Worm (Caenorhabditis elegans) whole organism, L2 larva: ENCODE data around the gene nfu-1.

Source experiments
- C34F6.9 ChIP-seq: fragments of 150-350 bp; optimal IDR thresholded peaks from 2 replicates; lab custom pipeline; 2014; ENCODE audit warnings: missing biosample characterization, missing genetic modification characterization
- R02D3.7 ChIP-seq: fragments of 150-350 bp; optimal IDR thresholded peaks from 2 replicates; lab custom pipeline; 2014; ENCODE audit warnings: missing biosample characterization, missing genetic modification characterization
- ZK546.5 ChIP-seq: sonication (generic microtip); optimal IDR thresholded peaks from 2 replicates; lab custom pipeline; 2017; ENCODE audit warnings: missing biosample characterization, missing genetic modification characterization
- alr-1 ChIP-seq: fragments of 150-350 bp; optimal IDR thresholded peaks from 2 replicates; lab custom pipeline; 2014; ENCODE audit warnings: missing biosample characterization, missing genetic modification characterization
- aly-2 ChIP-seq: fragments of 150-350 bp; optimal IDR thresholded peaks from 2 replicates; lab custom pipeline; 2014; ENCODE audit warnings: missing biosample characterization, missing genetic modification characterization
- ama-1 ChIP-seq: fragments of 150-350 bp; optimal IDR thresholded peaks from 2 replicates; lab custom pipeline; 2018; ENCODE audit warnings: inconsistent platforms
- blmp-1 ChIP-seq: sonication (generic microtip); optimal IDR thresholded peaks from 2 replicates; lab custom pipeline; 2017; ENCODE audit warnings: missing genetic modification characterization, mild to moderate bottlenecking, missing compliant biosample characterization, antibody characterized with exemption, moderate library complexity; ENCODE audit not compliant: insufficient read depth
- ceh-16 ChIP-seq: fragments of 150-350 bp; optimal IDR thresholded peaks from 2 replicates; lab custom pipeline; 2014; ENCODE audit warnings: missing biosample characterization, missing genetic modification characterization
- ceh-82 ChIP-seq: fragments of 150-350 bp; optimal IDR thresholded peaks from 2 replicates; lab custom pipeline; 2014; ENCODE audit warnings: missing biosample characterization, missing genetic modification characterization
- crh-2 ChIP-seq: sonication (generic microtip); optimal IDR thresholded peaks from 2 replicates; lab custom pipeline; 2017; ENCODE audit warnings: missing biosample characterization, missing genetic modification characterization
- egl-27 ChIP-seq: sonication (generic microtip); optimal IDR thresholded peaks from 3 replicates; lab custom pipeline; 2017; ENCODE audit warnings: missing biosample characterization, missing genetic modification reagents, missing genetic modification characterization
- elt-1 ChIP-seq: fragments of 150-350 bp; optimal IDR thresholded peaks from 2 replicates; lab custom pipeline; 2014; ENCODE audit warnings: missing biosample characterization, missing genetic modification characterization
- elt-3 ChIP-seq: sonication (generic microtip); optimal IDR thresholded peaks from 2 replicates; lab custom pipeline; 2017; ENCODE audit warnings: missing biosample characterization, missing genetic modification characterization
- fos-1 ChIP-seq: fragments of 150-350 bp; optimal IDR thresholded peaks from 2 replicates; lab custom pipeline; 2014; ENCODE audit warnings: missing biosample characterization, missing genetic modification characterization
- lin-11 ChIP-seq: fragments of 150-350 bp; sonication (generic microtip); optimal IDR thresholded peaks from 2 replicates; lab custom pipeline; 2014; ENCODE audit warnings: missing biosample characterization, missing genetic modification characterization, inconsistent platforms, mixed read lengths
- lin-39 ChIP-seq: fragments of 150-350 bp; optimal IDR thresholded peaks from 2 replicates; lab custom pipeline; 2014; ENCODE audit warnings: missing biosample characterization, missing genetic modification reagents, missing genetic modification characterization
- lsy-2 ChIP-seq, 2 experiments: fragments of 150-350 bp in 1 of 2; sonication (generic microtip) in 1 of 2; optimal IDR thresholded peaks; 2 replicates each; lab custom pipeline; 2014 to 2017; ENCODE audit warnings: missing biosample characterization in 2 of 2, missing genetic modification characterization in 2 of 2
- mab-5 ChIP-seq: fragments of 150-350 bp; optimal IDR thresholded peaks from 2 replicates; lab custom pipeline; 2014; ENCODE audit warnings: missing biosample characterization, missing genetic modification characterization
- mdl-1 ChIP-seq, 2 experiments: fragments of 150-350 bp in 1 of 2; sonication (generic microtip) in 1 of 2; optimal IDR thresholded peaks; 2 replicates each; lab custom pipeline; 2017; ENCODE audit warnings: missing biosample characterization in 2 of 2, missing genetic modification characterization in 2 of 2
- nhr-129 ChIP-seq: fragments of 150-350 bp; optimal IDR thresholded peaks from 2 replicates; lab custom pipeline; 2014; ENCODE audit warnings: missing biosample characterization, missing genetic modification characterization
- nhr-21 ChIP-seq: fragments of 150-350 bp; optimal IDR thresholded peaks from 2 replicates; lab custom pipeline; 2014; ENCODE audit warnings: missing biosample characterization, missing genetic modification characterization
- nhr-237 ChIP-seq: fragments of 150-350 bp; optimal IDR thresholded peaks from 2 replicates; lab custom pipeline; 2014; ENCODE audit warnings: missing biosample characterization, missing genetic modification characterization
- nhr-25 ChIP-seq: fragments of 150-350 bp; sonication (generic microtip); optimal IDR thresholded peaks from 3 replicates; lab custom pipeline; 2014; ENCODE audit warnings: missing biosample characterization, missing genetic modification characterization
- nhr-6 ChIP-seq: fragments of 150-350 bp; optimal IDR thresholded peaks from 2 replicates; lab custom pipeline; 2014; ENCODE audit warnings: missing biosample characterization, missing genetic modification characterization
- nhr-77 ChIP-seq: fragments of 150-350 bp; optimal IDR thresholded peaks from 2 replicates; lab custom pipeline; 2014; ENCODE audit warnings: missing biosample characterization, missing genetic modification characterization
- peb-1 ChIP-seq: fragments of 150-350 bp; optimal IDR thresholded peaks from 2 replicates; lab custom pipeline; 2014; ENCODE audit warnings: missing biosample characterization, missing genetic modification characterization
- sem-4 ChIP-seq: fragments of 150-350 bp; optimal IDR thresholded peaks from 2 replicates; lab custom pipeline; 2014; ENCODE audit warnings: missing biosample characterization, missing genetic modification reagents, missing genetic modification characterization
- skn-1 ChIP-seq: sonication (generic microtip); optimal IDR thresholded peaks from 2 replicates; lab custom pipeline; 2017; ENCODE audit warnings: missing biosample characterization, missing genetic modification characterization
- sma-3 ChIP-seq: sonication (generic microtip); optimal IDR thresholded peaks from 2 replicates; lab custom pipeline; 2016; ENCODE audit warnings: missing genetic modification reagents, missing genetic modification characterization, missing compliant biosample characterization
- sma-9 ChIP-seq, 2 experiments: fragments of 150-350 bp in 1 of 2; sonication (generic microtip) in 1 of 2; optimal IDR thresholded peaks; 2 replicates each; lab custom pipeline; 2014 to 2016; ENCODE audit warnings: missing genetic modification characterization in 2 of 2, mild to moderate bottlenecking in 1 of 2, missing biosample characterization in 1 of 2, missing compliant biosample characterization in 1 of 2, missing genetic modification reagents in 1 of 2, moderate library complexity in 1 of 2
- snpc-4 ChIP-seq: fragments of 150-350 bp; optimal IDR thresholded peaks from 2 replicates; lab custom pipeline; 2014; ENCODE audit warnings: missing biosample characterization, missing genetic modification characterization
- unc-39 ChIP-seq: fragments of 150-350 bp; optimal IDR thresholded peaks from 2 replicates; lab custom pipeline; 2014; ENCODE audit warnings: missing biosample characterization, missing genetic modification characterization
- unc-62 ChIP-seq: fragments of 150-350 bp; optimal IDR thresholded peaks from 2 replicates; lab custom pipeline; 2014; ENCODE audit warnings: missing biosample characterization, missing genetic modification reagents, missing genetic modification characterization
- ztf-1 ChIP-seq: fragments of 200-800 bp; sonication (Bioruptor generic); conservative IDR thresholded peaks from 2 replicates; pipeline ENCODE4 v1.3.6; 2022; ENCODE audit warnings: missing genetic modification characterization, missing compliant biosample characterization
- ztf-4 ChIP-seq: fragments of 150-350 bp; optimal IDR thresholded peaks from 2 replicates; lab custom pipeline; 2014; ENCODE audit warnings: missing biosample characterization, missing genetic modification characterization

The nfu-1 gene

DNA sequence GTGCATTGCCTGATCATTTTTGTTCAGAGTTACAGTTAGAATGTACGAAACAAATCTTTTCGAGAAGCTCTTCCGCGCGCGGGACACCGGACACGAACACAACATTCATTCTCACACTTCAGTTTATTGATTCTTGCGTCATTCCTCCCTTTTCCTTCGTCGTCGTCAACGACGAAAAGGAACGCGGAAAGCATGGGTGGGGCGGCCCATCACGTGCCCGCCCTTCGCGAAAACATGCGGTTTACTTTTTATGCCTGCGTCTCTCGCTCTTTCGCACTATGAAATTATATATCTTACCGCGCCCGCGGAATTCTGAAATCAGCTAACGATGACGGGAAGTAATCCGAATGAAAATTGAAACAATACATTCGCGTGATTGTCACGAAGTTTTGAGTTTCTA is 6.6 kb upstream of the nfu-1 start:
- TF ChIP-seq crh-2, result peak; percentile 41
- TF ChIP-seq lin-11 (tag; lab: Kevin White, UChicago), result peak; percentile 40
- TF ChIP-seq lsy-2 (tag; optimal IDR thresholded peaks at IDR 0.05; lab: Kevin White, UChicago), result peak in 1 of 2 experiments; percentile 65
- TF ChIP-seq ceh-82 (tag; lab: Kevin White, UChicago), result no peak
- TF ChIP-seq egl-27 (tag; lab: Kevin White, UChicago), result no peak
- peak; percentile 66 for TF ChIP-seq nhr-129 (tag; lab: Kevin White, UChicago)
- TF ChIP-seq nhr-77, result no peak
- TF ChIP-seq nhr-6 (tag; lab: Kevin White, UChicago), result no peak
- no peak for TF ChIP-seq unc-62 (GFP tag; lab: Kevin White, UChicago)
- no peak for TF ChIP-seq alr-1
- TF ChIP-seq nhr-25 (tag; lab: Kevin White, UChicago), result peak; percentile 55
- TF ChIP-seq blmp-1, result no peak
- TF ChIP-seq elt-1, result no peak
- peak; percentile 63 for TF ChIP-seq sma-9 (GFP tag; optimal IDR thresholded peaks at IDR 0.05; lab: Kevin White, UChicago)
- no peak for TF ChIP-seq sma-9 (tag; optimal IDR thresholded peaks at IDR 0.05; lab: Kevin White, UChicago)
- peak; percentile 23 for TF ChIP-seq sem-4 (tag; lab: Kevin White, UChicago)
- peak; percentile 24 for TF ChIP-seq snpc-4 (tag; lab: Kevin White, UChicago)
- TF ChIP-seq R02D3.7, result no peak
- no peak for TF ChIP-seq aly-2 (tag; lab: Kevin White, UChicago)
- TF ChIP-seq mdl-1 (tag; optimal IDR thresholded peaks at IDR 0.05; lab: Kevin White, UChicago), result peak; percentile 1 to 76
- TF ChIP-seq C34F6.9 (tag; lab: Kevin White, UChicago), result peak; percentile 79
- peak; percentile 71 for TF ChIP-seq nhr-21 (tag; lab: Kevin White, UChicago)
- peak; percentile 53 for TF ChIP-seq sma-3 (GFP tag; lab: Kevin White, UChicago)
- TF ChIP-seq unc-39 (tag; lab: Kevin White, UChicago), result no peak

DNA sequence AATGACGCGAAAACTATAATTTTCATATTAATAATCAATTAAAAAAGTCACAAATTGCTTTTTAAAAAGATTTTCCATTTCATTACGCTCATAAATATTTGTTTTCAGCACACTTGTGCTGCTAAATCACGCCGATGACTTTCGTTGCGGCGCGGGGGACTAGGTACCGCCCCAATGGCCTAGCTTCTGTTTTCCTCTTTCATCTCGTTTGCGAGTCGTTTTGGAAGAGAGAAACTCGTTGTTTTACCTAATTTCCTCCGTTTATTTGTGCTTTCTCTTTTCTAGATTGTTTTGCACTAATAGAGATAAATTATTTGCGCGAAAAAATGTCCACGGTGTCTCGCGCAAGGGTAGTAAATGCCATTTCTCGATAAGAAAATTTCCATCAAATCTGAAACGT is 6.2 kb upstream of the nfu-1 start:
- TF ChIP-seq ama-1 (lab: Kevin White, UChicago), result no peak

DNA sequence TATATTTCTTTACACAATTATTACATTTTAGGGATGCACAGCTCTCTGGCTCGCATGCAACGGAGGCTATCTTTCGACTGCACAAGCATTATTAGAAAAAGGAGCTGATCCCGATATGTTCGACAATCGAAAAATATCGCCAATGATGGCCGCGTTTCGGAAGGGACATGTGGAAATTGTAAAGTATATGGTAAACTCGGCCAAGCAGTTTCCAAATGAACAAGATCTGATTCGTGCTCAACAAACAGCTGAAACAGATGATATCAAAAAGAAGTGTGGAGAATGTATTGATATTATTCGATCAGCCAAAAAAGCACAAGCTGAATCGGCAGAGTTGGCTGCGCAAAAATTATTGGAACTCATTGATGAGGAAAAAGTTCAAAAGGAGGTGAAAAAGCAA is 4.3 kb upstream of the nfu-1 start:
- TF ChIP-seq skn-1 (tag; lab: Kevin White, UChicago) (no peak), mab-5 (tag; lab: Kevin White, UChicago) (no peak), ama-1 (lab: Kevin White, UChicago) (no peak), elt-3 (no peak), ztf-4 (tag; lab: Kevin White, UChicago) (no peak), nhr-25 (tag; lab: Kevin White, UChicago) (no peak), lin-11 (tag; lab: Kevin White, UChicago) (no peak), ZK546.5 (tag; lab: Kevin White, UChicago) (no peak), fos-1 (no peak), unc-62 (GFP tag; lab: Kevin White, UChicago) (no peak), peb-1 (tag; lab: Kevin White, UChicago) (no peak), sem-4 (tag; lab: Kevin White, UChicago) (no peak)
- TF ChIP-seq, all 48 proteins: peak for 0

DNA sequence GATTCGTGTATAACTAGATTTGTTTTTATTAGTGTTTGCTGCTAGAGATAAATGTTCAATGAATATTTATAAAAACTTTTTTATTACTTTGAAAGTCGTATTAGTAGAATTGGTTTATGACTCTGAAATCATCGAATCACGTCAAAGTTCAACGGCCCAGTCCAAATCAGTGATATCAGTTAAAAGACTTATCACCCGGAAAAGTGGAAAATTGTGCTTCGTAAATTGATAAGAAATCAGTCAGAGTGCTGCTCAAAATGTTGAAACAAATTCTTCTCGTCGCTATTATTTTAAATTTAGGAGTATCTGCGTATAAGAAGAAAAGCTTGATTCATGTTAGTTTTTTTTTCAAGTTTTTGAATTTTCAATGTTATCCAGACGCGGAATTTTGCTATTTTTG is 1.1 kb downstream of the nfu-1 start, which contains the start of gene R10H10.3:
R10H10.3 (plus strand) TSS at position 243 of the 400 bp plus-strand sequence.
- TF ChIP-seq nhr-237 (tag; lab: Kevin White, UChicago) (no peak), R02D3.7 (no peak), fos-1 (peak; percentile 89), skn-1 (tag; lab: Kevin White, UChicago) (no peak), ztf-1 (GFP tag; lab: Robert Waterston, UW) (no peak)

DNA sequence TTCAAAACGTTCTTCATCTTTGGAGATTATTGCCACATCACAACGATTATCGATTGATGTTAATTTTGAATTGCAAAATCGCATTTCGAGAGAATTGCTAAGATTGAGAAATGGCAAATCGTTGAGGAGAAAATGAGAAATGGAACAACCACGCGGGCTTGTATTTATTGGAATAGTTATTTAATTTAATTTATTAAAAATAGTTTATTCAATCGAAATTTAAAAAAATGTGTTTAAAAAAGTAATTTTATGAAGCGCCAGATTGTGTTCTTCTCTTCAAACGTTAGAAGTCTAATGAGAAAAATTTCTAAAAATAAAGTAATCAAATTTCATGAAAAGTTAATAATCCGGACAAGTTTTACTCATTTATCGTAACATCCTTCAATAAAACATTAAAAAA is 4.6 kb downstream of the nfu-1 start, which contains the start of gene spe-26:
spe-26 (minus strand) TSS at position 101 of the 400 bp plus-strand sequence.
- TF ChIP-seq blmp-1 (no peak), sma-3 (GFP tag; lab: Kevin White, UChicago) (no peak), nhr-25 (tag; lab: Kevin White, UChicago) (no peak), alr-1 (no peak), ceh-16 (tag; lab: Kevin White, UChicago) (no peak), lin-39 (tag; lab: Kevin White, UChicago) (no peak)
